Worm (Caenorhabditis elegans) whole organism, midembryonic: Measurements from ENCODE around the gene F36G9.3.

Experiments
- T22C8.4 ChIP-seq: fragments of 200-800 bp; sonication (Bioruptor generic); IDR thresholded peaks from 2 replicates; pipeline ENCODE4 v1.3.6; 2022; ENCODE audit warnings: missing genetic modification characterization, missing compliant biosample characterization
- cog-1 ChIP-seq: sonication (generic microtip); optimal IDR thresholded peaks from 2 replicates; lab custom pipeline; 2016; ENCODE audit warnings: missing genetic modification characterization, missing compliant biosample characterization
- flt-1 ChIP-seq: fragments of 200-800 bp; sonication (Bioruptor generic); IDR thresholded peaks from 2 replicates; pipeline ENCODE4 v1.3.6; 2022; ENCODE audit warnings: missing genetic modification characterization, missing compliant biosample characterization
- klf-2 ChIP-seq: fragments of 200-800 bp; sonication (Bioruptor generic); conservative IDR thresholded peaks from 2 replicates; pipeline ENCODE4 v1.3.6; 2022; ENCODE audit warnings: missing genetic modification reagents, missing genetic modification characterization, missing compliant biosample characterization
- med-1 ChIP-seq: sonication (generic microtip); optimal IDR thresholded peaks from 2 replicates; lab custom pipeline; 2017; ENCODE audit warnings: missing genetic modification characterization, mild to moderate bottlenecking, missing compliant biosample characterization, antibody characterized with exemption, missing genetic modification reagents; ENCODE audit not compliant: insufficient read depth
- ref-1 ChIP-seq: fragments of 200-800 bp; sonication (Bioruptor generic); conservative IDR thresholded peaks from 2 replicates; pipeline ENCODE4 v1.3.6; 2022; ENCODE audit warnings: missing genetic modification reagents, missing genetic modification characterization, missing compliant biosample characterization
- tab-1 ChIP-seq: fragments of 200-800 bp; sonication (Bioruptor generic); IDR thresholded peaks from 2 replicates; pipeline ENCODE4 v1.3.6; 2022; ENCODE audit warnings: missing genetic modification characterization, missing compliant biosample characterization
- ztf-23 ChIP-seq: fragments of 200-800 bp; sonication (Bioruptor generic); IDR thresholded peaks from 2 replicates; pipeline ENCODE4 v1.3.6; 2022; ENCODE audit warnings: missing genetic modification reagents, missing genetic modification characterization, missing compliant biosample characterization
- ztf-29 ChIP-seq: fragments of 200-800 bp; sonication (Bioruptor generic); IDR thresholded peaks from 2 replicates; pipeline ENCODE4 v1.3.6; 2022; ENCODE audit warnings: missing genetic modification reagents, missing genetic modification characterization, missing compliant biosample characterization

F36G9.3 gene

DNA sequence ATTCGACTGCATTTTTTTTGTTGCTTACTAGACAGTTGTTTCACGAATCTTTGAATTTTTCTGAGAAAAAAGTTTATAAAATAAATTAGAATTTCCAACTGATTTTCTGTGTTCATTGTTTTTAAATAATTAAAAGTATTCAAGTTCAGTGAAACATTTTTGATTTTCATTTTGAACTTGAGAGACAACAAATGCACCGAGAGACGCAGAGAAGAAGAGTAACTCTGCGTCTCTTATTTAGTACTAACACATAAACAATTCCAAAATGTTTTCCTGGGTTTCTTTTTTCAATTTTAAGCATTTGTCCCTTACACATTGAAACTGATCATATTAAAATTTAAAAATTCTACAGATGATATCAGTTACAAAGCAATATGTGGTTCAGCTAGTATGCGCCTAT is 2.3 kb downstream of the F36G9.3 start:
- TF ChIP-seq klf-2 (GFP tag; lab: Robert Waterston, UW) (no peak), ztf-23 (GFP tag; lab: Robert Waterston, UW) (no peak), tab-1 (no peak), med-1 (GFP tag; lab: Kevin White, UChicago) (no peak), ztf-29 (no peak), flt-1 (GFP tag; lab: Robert Waterston, UW) (no peak), ref-1 (GFP tag; lab: Robert Waterston, UW) (no peak), cog-1 (no peak), T22C8.4 (no peak)

ce11 chrV:15965114-15965513 is 7.9 kb downstream of the F36G9.3 start, which contains the start of gene sri-2:
Gene sri-2 (minus strand): TSS chrV:15965214.
- no peak for TF ChIP-seq ztf-23 (GFP tag; lab: Robert Waterston, UW)
- no peak for TF ChIP-seq T22C8.4
- no peak for TF ChIP-seq klf-2 (GFP tag; lab: Robert Waterston, UW)
- no peak for TF ChIP-seq med-1 (GFP tag; lab: Kevin White, UChicago)
- no peak for TF ChIP-seq ztf-29
- no peak for TF ChIP-seq ref-1 (GFP tag; lab: Robert Waterston, UW)
- TF ChIP-seq tab-1 = no peak
- no peak for TF ChIP-seq flt-1 (GFP tag; lab: Robert Waterston, UW)
- no peak for TF ChIP-seq cog-1

- TF ChIP-seq ztf-23 (GFP tag; lab: Robert Waterston, UW) = no peak
- TF ChIP-seq med-1 (GFP tag; lab: Kevin White, UChicago) = no peak
- no peak for TF ChIP-seq tab-1
- no peak for TF ChIP-seq cog-1
- TF ChIP-seq T22C8.4 = no peak
These were observed 10.3 kb downstream of the F36G9.3 start, which contains the start of gene sri-1 for ce11 chrV:15967542-15967941. Gene sri-1 (minus strand): TSS chrV:15967642.

DNA sequence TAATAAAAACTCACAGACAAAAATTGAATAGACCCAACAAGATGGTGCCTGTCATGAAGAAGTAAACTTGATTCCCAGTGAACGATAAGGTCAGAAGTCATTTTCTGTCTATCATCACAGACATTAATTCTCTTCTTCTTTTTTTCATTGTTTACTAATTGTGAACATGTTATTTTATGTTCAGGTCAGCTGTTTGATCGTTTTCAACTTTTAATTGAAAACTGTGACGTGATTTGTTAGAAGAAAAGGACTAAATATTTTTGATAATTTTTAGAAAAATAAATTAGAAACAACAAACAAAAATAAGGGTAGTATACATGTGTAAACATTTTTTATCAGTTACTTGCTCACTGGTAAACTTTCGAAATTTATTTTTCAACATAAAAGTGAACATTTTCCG is 12.5 kb downstream of the F36G9.3 start, which contains the start of gene F36G9.7:
F36G9.7 (minus strand) TSS at position 101 of the 400 bp plus-strand sequence.
- TF ChIP-seq ref-1 (GFP tag; lab: Robert Waterston, UW) (no peak), tab-1 (no peak), flt-1 (GFP tag; lab: Robert Waterston, UW) (no peak), med-1 (GFP tag; lab: Kevin White, UChicago) (no peak), klf-2 (GFP tag; lab: Robert Waterston, UW) (no peak), cog-1 (no peak), ztf-23 (GFP tag; lab: Robert Waterston, UW) (no peak), ztf-29 (no peak), T22C8.4 (no peak)

ce11 chrV:15970820-15971219 is 13.6 kb downstream of the F36G9.3 start:
- TF ChIP-seq tab-1 (no peak), flt-1 (GFP tag; lab: Robert Waterston, UW) (no peak), cog-1 (no peak), med-1 (GFP tag; lab: Kevin White, UChicago) (no peak), ztf-23 (GFP tag; lab: Robert Waterston, UW) (no peak), klf-2 (GFP tag; lab: Robert Waterston, UW) (no peak), ref-1 (GFP tag; lab: Robert Waterston, UW) (no peak), T22C8.4 (no peak), ztf-29 (no peak)

DNA sequence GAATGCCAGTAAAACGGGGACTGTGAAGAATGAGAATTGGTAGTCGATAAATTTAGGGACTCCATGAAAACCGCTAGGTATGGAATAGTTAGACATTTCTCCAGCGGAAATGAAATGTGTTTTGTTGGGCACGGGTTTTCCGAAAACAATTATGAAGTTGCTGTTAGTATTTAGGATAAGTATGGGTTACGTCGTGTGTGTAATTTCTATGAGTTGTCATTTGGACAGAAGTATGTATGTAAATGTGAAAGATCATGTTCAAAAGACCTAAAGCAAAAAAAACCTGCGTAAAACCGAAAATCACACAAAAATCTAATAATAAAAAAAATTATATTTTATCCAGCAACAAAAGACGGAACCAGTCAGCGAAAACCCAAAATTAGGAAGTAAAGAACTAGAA is 15.3 kb downstream of the F36G9.3 start, which contains the start of gene sru-23:
sru-23 (minus strand) TSS at position 101 of the 400 bp plus-strand sequence.
- no peak for TF ChIP-seq cog-1
- no peak for TF ChIP-seq tab-1
- TF ChIP-seq klf-2 (GFP tag; lab: Robert Waterston, UW) = no peak
- no peak for TF ChIP-seq T22C8.4
- TF ChIP-seq ztf-23 (GFP tag; lab: Robert Waterston, UW) = no peak
- TF ChIP-seq ref-1 (GFP tag; lab: Robert Waterston, UW) = no peak
- no peak for TF ChIP-seq ztf-29
- no peak for TF ChIP-seq med-1 (GFP tag; lab: Kevin White, UChicago)
- TF ChIP-seq flt-1 (GFP tag; lab: Robert Waterston, UW) = no peak

DNA sequence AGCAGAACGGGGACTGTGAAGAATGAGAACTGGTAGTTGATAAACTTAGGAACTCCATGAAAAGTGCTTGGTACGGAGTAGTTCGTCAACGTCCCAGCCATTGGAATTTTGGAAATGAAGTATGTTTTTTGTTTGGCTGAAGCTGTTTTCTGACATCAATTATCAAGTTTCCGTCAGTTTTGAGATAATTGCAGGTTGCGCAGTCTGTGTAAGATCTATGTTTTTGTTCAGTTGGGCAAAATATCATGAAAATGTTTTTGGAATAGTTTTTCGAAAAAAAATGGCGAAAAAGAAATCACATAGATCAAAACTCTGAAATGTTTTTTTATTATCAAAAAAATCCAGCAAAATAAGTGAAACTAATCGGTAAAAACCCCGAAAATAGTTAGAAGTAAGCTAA is 17.6 kb downstream of the F36G9.3 start, which contains the start of gene sru-22:
sru-22 (minus strand) TSS at position 101 of the 400 bp plus-strand sequence.
- TF ChIP-seq ztf-29 (no peak), med-1 (GFP tag; lab: Kevin White, UChicago) (no peak), klf-2 (GFP tag; lab: Robert Waterston, UW) (no peak), ref-1 (GFP tag; lab: Robert Waterston, UW) (no peak), tab-1 (no peak), flt-1 (GFP tag; lab: Robert Waterston, UW) (no peak), cog-1 (no peak), ztf-23 (GFP tag; lab: Robert Waterston, UW) (no peak), T22C8.4 (no peak)

DNA sequence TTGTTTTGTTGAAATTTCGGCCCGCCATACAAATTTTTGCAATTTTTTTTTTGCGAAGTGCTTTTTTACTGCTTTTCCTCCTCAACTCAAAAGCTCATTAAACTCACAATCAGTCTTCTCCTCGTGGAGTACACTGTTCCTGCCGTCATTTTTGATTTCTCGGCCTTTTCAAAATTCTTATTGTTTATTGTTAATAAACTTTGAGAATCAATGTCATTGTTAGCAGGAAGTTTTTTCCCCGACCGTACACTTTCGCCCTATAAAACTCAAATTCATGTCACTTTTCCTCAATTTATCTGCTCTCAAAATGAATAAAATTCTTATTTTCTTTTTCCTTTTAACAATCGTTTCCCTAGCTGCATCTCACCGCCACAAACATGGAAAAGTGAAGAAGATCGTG is 18.6 kb downstream of the F36G9.3 start, which contains the start of gene clec-232:
clec-232 (plus strand) TSS at position 301 of the 400 bp plus-strand sequence.
- TF ChIP-seq flt-1 (GFP tag; lab: Robert Waterston, UW) = no peak
- no peak for TF ChIP-seq tab-1
- TF ChIP-seq cog-1 = no peak

DNA sequence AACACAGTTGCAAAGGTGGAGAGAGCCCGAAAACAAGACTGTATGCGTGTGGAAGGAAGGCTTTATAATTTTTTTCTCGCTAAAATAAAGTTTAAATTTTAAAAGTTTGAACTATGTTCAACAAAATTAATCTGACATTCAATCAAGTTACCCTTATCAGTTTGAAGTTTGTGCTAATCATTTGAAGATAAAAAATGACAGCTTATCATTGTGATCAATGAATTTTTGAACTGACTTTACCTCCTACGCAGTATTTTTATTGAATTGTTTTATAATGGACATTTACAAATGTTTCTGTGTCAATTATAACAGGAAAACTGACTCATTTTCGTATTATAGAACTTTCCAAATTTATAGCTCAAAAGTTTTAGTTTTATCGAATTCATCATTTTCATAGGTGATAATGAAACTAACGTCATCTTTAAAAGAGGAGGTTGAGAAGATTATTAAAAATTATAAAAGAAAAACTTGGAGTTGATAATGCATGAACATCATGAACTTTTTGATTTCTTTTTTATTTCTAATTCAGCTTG is 21.1 kb downstream of the F36G9.3 start, which contains the start of gene oac-20:
oac-20 (plus strand) TSS at position 483 of the 533 bp plus-strand sequence.
- TF ChIP-seq ztf-29 = no peak
- no peak for TF ChIP-seq med-1 (GFP tag; lab: Kevin White, UChicago)
- no peak for TF ChIP-seq ref-1 (GFP tag; lab: Robert Waterston, UW)

DNA sequence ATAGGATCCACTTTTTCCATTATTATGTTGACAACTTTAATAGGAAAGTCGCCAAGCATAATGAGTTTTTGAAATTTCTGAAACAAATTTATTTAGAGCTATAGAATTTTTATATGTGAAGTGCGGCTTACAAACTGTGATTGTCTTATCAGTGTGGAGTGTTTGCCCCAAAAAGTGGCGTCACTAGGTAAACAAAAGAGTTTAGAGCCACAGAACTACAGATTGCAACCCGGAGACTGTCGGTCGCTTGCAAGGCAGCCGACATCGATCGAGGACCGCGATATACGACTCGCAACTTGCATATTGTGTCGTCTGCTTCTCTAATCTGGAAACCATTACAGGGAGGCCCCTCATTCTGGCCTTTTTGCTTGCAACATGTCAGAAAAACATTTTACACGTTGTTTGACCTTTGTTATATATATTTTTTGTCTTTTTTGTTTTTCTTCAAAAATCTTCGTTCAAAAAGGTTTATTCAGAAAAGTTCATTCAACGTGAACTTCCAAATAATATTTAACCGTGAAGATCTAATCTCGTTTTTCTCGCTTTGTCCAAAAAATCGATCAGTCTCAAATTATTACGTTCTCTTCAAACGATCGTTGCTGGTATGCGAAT is 25.6 kb downstream of the F36G9.3 start, which contains the start of the genes fbxa-99 and F36G9.13:
fbxa-99 (minus strand) TSS at position 122 of the 612 bp plus-strand sequence.
F36G9.13 (plus strand) TSS at position 562 of the 612 bp plus-strand sequence.
- no peak for TF ChIP-seq T22C8.4
- no peak for TF ChIP-seq klf-2 (GFP tag; lab: Robert Waterston, UW)
- TF ChIP-seq ref-1 (GFP tag; lab: Robert Waterston, UW) = no peak
- TF ChIP-seq med-1 (GFP tag; lab: Kevin White, UChicago) = no peak
- no peak for TF ChIP-seq ztf-23 (GFP tag; lab: Robert Waterston, UW)
- TF ChIP-seq ztf-29 = no peak
- TF ChIP-seq cog-1 = no peak
- TF ChIP-seq flt-1 (GFP tag; lab: Robert Waterston, UW) = no peak
- TF ChIP-seq tab-1 = no peak
